Fruit fly (Drosophila melanogaster) whole organism, pupa: ENCODE data around the gene GlyRS.

Experiments used
- CG14655 ChIP-seq: fragments of 200-800 bp; sonication (Bioruptor generic); optimal IDR thresholded peaks from 3 replicates; lab custom pipeline; 2017; ENCODE audit warnings: mild to moderate bottlenecking, missing biosample characterization, missing genetic modification reagents, missing genetic modification characterization
- CG15710 ChIP-seq: fragments of 200-800 bp; sonication (Bioruptor generic); optimal IDR thresholded peaks from 2 replicates; lab custom pipeline; 2018; ENCODE audit warnings: missing biosample characterization, mild to moderate bottlenecking, missing genetic modification characterization, moderate library complexity
- CG8159 ChIP-seq: fragments of 200-800 bp; sonication (Bioruptor generic); optimal IDR thresholded peaks from 3 replicates; lab custom pipeline; 2018; ENCODE audit warnings: missing biosample characterization, mild to moderate bottlenecking, missing genetic modification characterization, moderate library complexity
- CG8301 ChIP-seq: fragments of 200-800 bp; sonication (Bioruptor generic); optimal IDR thresholded peaks from 2 replicates; lab custom pipeline; 2018; ENCODE audit warnings: missing biosample characterization, mild to moderate bottlenecking, missing genetic modification characterization
- D1 ChIP-seq: fragments of 200-800 bp; sonication (Bioruptor generic); optimal IDR thresholded peaks from 2 replicates; lab custom pipeline; 2018; ENCODE audit warnings: missing biosample characterization, mild to moderate bottlenecking, missing genetic modification characterization, moderate library complexity
- EcR ChIP-seq: fragments of 200-800 bp; sonication (Bioruptor generic); optimal IDR thresholded peaks from 3 replicates; lab custom pipeline; 2019; ENCODE audit warnings: missing biosample characterization, missing genetic modification characterization, mild to moderate bottlenecking, moderate library complexity, missing genetic modification reagents
- Ets98B ChIP-seq: fragments of 200-800 bp; sonication (Bioruptor generic); IDR thresholded peaks from 2 replicates; pipeline ENCODE4 v1.3.6; 2022; ENCODE audit warnings: missing biosample characterization, missing genetic modification characterization
- Pif1A ChIP-seq: fragments of 200-800 bp; sonication (Bioruptor generic); optimal IDR thresholded peaks from 3 replicates; lab custom pipeline; 2016; ENCODE audit warnings: missing biosample characterization, missing genetic modification characterization
- Snoo ChIP-seq: fragments of 200-800 bp; sonication (Bioruptor generic); optimal IDR thresholded peaks from 3 replicates; lab custom pipeline; 2017; ENCODE audit warnings: missing biosample characterization, mild to moderate bottlenecking, missing genetic modification characterization, inconsistent platforms
- fd96Ca ChIP-seq: fragments of 200-800 bp; sonication (Bioruptor generic); IDR thresholded peaks from 3 replicates; pipeline ENCODE4 v1.3.6; 2022; ENCODE audit warnings: missing biosample characterization, missing genetic modification characterization
- gl ChIP-seq: fragments of 200-800 bp; sonication (Bioruptor generic); optimal IDR thresholded peaks from 2 replicates; lab custom pipeline; 2018; ENCODE audit warnings: missing biosample characterization, mild to moderate bottlenecking, missing genetic modification characterization

- TF ChIP-seq CG14655 (GFP tag; lab: Kevin White, UChicago) = peak; percentile 95
- peak; percentile 95 for TF ChIP-seq CG8301
- peak; percentile 80 for TF ChIP-seq D1 (tag; lab: Kevin White, UChicago)
- TF ChIP-seq Ets98B (GFP tag; lab: Robert Waterston, UW) = peak; percentile 89
- TF ChIP-seq gl (tag; lab: Kevin White, UChicago) = peak; percentile 94
- peak; percentile 96 for TF ChIP-seq Snoo
- peak; percentile 94 for TF ChIP-seq CG15710 (tag; lab: Kevin White, UChicago)
- TF ChIP-seq CG8159 (tag; lab: Kevin White, UChicago) = peak; percentile 95
- TF ChIP-seq Pif1A (GFP tag; lab: Kevin White, UChicago) = peak; percentile 98
- TF ChIP-seq fd96Ca = peak; percentile 96
- TF ChIP-seq EcR (GFP tag; lab: Kevin White, UChicago) = peak; percentile 61
Measured at dm6 chr3L:15136659-15137572, 42.0 kb downstream of the GlyRS start, which contains the start of gene CG12316.
